Worm (Caenorhabditis elegans) whole organism, midembryonic: ENCODE data around the gene R09E10.13.

ENCODE experiments used
- T22C8.4 ChIP-seq: fragments of 200-800 bp; sonication (Bioruptor generic); IDR thresholded peaks from 2 replicates; pipeline ENCODE4 v1.3.6; 2022; ENCODE audit warnings: missing genetic modification characterization, missing compliant biosample characterization
- cog-1 ChIP-seq: sonication (generic microtip); optimal IDR thresholded peaks from 2 replicates; lab custom pipeline; 2016; ENCODE audit warnings: missing genetic modification characterization, missing compliant biosample characterization
- flt-1 ChIP-seq: fragments of 200-800 bp; sonication (Bioruptor generic); IDR thresholded peaks from 2 replicates; pipeline ENCODE4 v1.3.6; 2022; ENCODE audit warnings: missing genetic modification characterization, missing compliant biosample characterization
- klf-2 ChIP-seq: fragments of 200-800 bp; sonication (Bioruptor generic); conservative IDR thresholded peaks from 2 replicates; pipeline ENCODE4 v1.3.6; 2022; ENCODE audit warnings: missing genetic modification reagents, missing genetic modification characterization, missing compliant biosample characterization
- med-1 ChIP-seq: sonication (generic microtip); optimal IDR thresholded peaks from 2 replicates; lab custom pipeline; 2017; ENCODE audit warnings: missing genetic modification characterization, mild to moderate bottlenecking, missing compliant biosample characterization, antibody characterized with exemption, missing genetic modification reagents; ENCODE audit not compliant: insufficient read depth
- ref-1 ChIP-seq: fragments of 200-800 bp; sonication (Bioruptor generic); conservative IDR thresholded peaks from 2 replicates; pipeline ENCODE4 v1.3.6; 2022; ENCODE audit warnings: missing genetic modification reagents, missing genetic modification characterization, missing compliant biosample characterization
- tab-1 ChIP-seq: fragments of 200-800 bp; sonication (Bioruptor generic); IDR thresholded peaks from 2 replicates; pipeline ENCODE4 v1.3.6; 2022; ENCODE audit warnings: missing genetic modification characterization, missing compliant biosample characterization
- ztf-23 ChIP-seq: fragments of 200-800 bp; sonication (Bioruptor generic); IDR thresholded peaks from 2 replicates; pipeline ENCODE4 v1.3.6; 2022; ENCODE audit warnings: missing genetic modification reagents, missing genetic modification characterization, missing compliant biosample characterization
- ztf-29 ChIP-seq: fragments of 200-800 bp; sonication (Bioruptor generic); IDR thresholded peaks from 2 replicates; pipeline ENCODE4 v1.3.6; 2022; ENCODE audit warnings: missing genetic modification reagents, missing genetic modification characterization, missing compliant biosample characterization

Gene R09E10.13

DNA sequence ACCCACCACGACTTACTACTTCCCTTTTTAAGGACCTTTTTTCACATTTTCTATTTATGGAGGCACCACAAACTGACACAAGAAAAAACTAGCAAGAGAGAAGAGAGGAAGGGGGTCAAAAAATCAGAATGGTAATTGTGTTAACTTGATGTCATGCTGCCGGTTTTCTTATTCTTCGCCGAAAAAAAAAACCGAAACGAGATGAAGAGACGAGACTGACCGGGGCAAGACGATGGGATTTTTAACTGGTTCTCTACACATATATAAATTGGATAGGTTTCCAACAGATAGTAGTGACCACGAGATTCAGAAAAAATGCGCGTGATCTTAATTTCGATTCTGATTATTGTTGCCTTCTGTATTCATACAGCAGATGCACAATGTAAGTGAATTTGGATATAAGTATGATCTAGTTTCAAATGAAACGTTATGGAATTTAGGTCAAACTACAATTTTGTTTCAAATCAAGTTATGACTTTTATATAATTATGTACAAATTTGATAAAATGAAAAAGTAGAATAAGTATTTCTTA, 21.1 kb downstream of the R09E10.13 start, which contains the start of gene Y43C5A.3:
Gene Y43C5A.3 (plus strand): TSS at position 256 of the 533 bp plus-strand sequence.
- TF ChIP-seq ztf-29 (GFP tag; lab: Robert Waterston, UW): no peak
- no peak for TF ChIP-seq klf-2 (GFP tag; lab: Robert Waterston, UW)
- TF ChIP-seq cog-1: no peak
- no peak for TF ChIP-seq ztf-23 (GFP tag; lab: Robert Waterston, UW)
- no peak for TF ChIP-seq T22C8.4 (GFP tag; lab: Robert Waterston, UW)
- TF ChIP-seq tab-1 (GFP tag; lab: Robert Waterston, UW): no peak
- TF ChIP-seq ref-1 (GFP tag; lab: Robert Waterston, UW): no peak
- no peak for TF ChIP-seq flt-1
- TF ChIP-seq med-1 (GFP tag; lab: Kevin White, UChicago): no peak

- no peak for TF ChIP-seq cog-1
These were observed 21.6 kb downstream of the R09E10.13 start for ce11 chrIV:10273360-10273759.

ce11 chrIV:10269137-10269933, 25.6 kb downstream of the R09E10.13 start, which contains the start of the genes nspd-7 and Y43C5A.2:
nspd-7 (minus strand) TSS chrIV:10269187.
Y43C5A.2 (plus strand) TSS chrIV:10269883.
- TF ChIP-seq tab-1 (GFP tag; lab: Robert Waterston, UW) (no peak), ztf-29 (GFP tag; lab: Robert Waterston, UW) (no peak), T22C8.4 (GFP tag; lab: Robert Waterston, UW) (no peak), cog-1 (no peak), flt-1 (no peak), ztf-23 (GFP tag; lab: Robert Waterston, UW) (no peak), klf-2 (GFP tag; lab: Robert Waterston, UW) (no peak), ref-1 (GFP tag; lab: Robert Waterston, UW) (no peak), med-1 (GFP tag; lab: Kevin White, UChicago) (no peak)

DNA sequence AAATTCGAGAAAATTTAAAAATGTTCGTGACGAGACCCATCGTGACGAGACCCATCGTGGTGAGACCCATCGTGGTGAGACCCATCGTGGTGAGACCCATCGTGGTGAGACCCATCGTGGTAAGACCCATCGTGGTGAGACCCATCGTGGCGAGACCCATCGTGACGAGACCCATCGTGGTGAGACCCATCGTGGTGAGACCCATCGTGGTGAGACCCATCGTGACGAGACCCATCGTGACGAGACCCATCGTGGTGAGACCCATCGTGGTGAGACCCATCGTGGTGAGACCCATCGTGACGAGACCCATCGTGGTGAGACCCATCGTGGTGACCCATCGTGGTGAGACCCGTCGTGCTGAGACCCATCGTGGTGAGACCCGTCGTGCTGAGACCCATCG, 32.1 kb downstream of the R09E10.13 start:
- 0 out of 2 replicates have a peak, but pooled peaks have one; percentile 5 for TF ChIP-seq tab-1 (GFP tag; lab: Robert Waterston, UW)
- TF ChIP-seq klf-2 (GFP tag; lab: Robert Waterston, UW): 0 out of 2 replicates have a peak, but pooled peaks have one; percentile 25

ce11 chrIV:10261061-10261460, 33.9 kb downstream of the R09E10.13 start:
- TF ChIP-seq cog-1 (no peak), tab-1 (GFP tag; lab: Robert Waterston, UW) (no peak), T22C8.4 (GFP tag; lab: Robert Waterston, UW) (no peak), med-1 (GFP tag; lab: Kevin White, UChicago) (no peak), ref-1 (GFP tag; lab: Robert Waterston, UW) (no peak), ztf-23 (GFP tag; lab: Robert Waterston, UW) (no peak), flt-1 (no peak), klf-2 (GFP tag; lab: Robert Waterston, UW) (no peak), ztf-29 (GFP tag; lab: Robert Waterston, UW) (no peak)

DNA sequence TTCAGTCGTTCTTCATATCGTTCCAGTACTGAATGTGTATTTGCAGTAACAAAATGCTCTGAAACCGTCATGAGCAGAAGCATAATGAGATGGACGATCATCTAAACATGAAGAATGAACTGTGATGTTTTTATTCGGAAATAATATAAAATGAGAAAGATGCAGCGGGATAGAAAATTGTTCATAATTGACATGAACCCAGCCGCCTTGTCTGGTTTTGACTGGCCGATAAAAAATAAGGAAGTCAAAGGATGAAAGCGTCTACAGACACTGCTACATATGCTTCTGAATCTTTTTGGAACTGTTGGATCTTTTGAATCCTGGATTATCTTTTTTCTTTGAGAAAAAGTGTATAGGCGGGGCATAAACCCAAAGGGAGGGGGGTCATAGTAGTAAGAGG, 35.4 kb downstream of the R09E10.13 start, which contains the start of gene F01G10.9:
Gene F01G10.9 (minus strand): TSS at position 101 of the 400 bp plus-strand sequence.
- TF ChIP-seq tab-1 (GFP tag; lab: Robert Waterston, UW) (no peak), ztf-23 (GFP tag; lab: Robert Waterston, UW) (no peak), klf-2 (GFP tag; lab: Robert Waterston, UW) (no peak), ztf-29 (GFP tag; lab: Robert Waterston, UW) (no peak), T22C8.4 (GFP tag; lab: Robert Waterston, UW) (no peak), med-1 (GFP tag; lab: Kevin White, UChicago) (no peak), ref-1 (GFP tag; lab: Robert Waterston, UW) (no peak), flt-1 (no peak), cog-1 (no peak)

- TF ChIP-seq tab-1 (GFP tag; lab: Robert Waterston, UW): no peak
- no peak for TF ChIP-seq ztf-23 (GFP tag; lab: Robert Waterston, UW)
- TF ChIP-seq ref-1 (GFP tag; lab: Robert Waterston, UW): no peak
- TF ChIP-seq flt-1: no peak
These were observed 41.9 kb downstream of the R09E10.13 start for ce11 chrIV:10252886-10253639.

ce11 chrIV:10252350-10252792, 42.6 kb downstream of the R09E10.13 start:
- TF ChIP-seq tab-1 (GFP tag; lab: Robert Waterston, UW): no peak
- TF ChIP-seq cog-1: peak; percentile 36
- TF ChIP-seq flt-1: no peak
- no peak for TF ChIP-seq klf-2 (GFP tag; lab: Robert Waterston, UW)

DNA sequence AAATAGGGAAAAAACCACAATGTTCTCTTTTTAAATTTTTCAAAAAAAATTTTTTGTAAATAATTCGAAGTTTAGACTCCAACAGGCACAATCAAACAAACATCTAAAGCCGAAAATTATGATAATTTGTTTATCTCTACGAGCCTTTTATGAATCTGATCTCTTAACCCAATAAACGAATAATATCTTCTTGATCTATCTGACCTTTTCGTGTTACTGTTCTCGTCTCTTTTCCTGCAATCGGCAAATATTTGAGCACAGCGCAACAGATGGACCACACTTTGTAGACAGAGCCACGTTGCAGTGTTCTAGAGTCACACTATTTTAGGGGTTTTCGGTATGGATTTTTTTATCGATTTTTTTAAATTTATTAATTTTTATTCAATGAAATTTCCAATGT, 43.2 kb downstream of the R09E10.13 start:
- TF ChIP-seq T22C8.4 (GFP tag; lab: Robert Waterston, UW): peak; percentile 19; the same call in 1 of the 2 replicates
- TF ChIP-seq flt-1: no peak

- TF ChIP-seq T22C8.4 (GFP tag; lab: Robert Waterston, UW) (no peak), ztf-29 (GFP tag; lab: Robert Waterston, UW) (no peak), tab-1 (GFP tag; lab: Robert Waterston, UW) (no peak), ref-1 (GFP tag; lab: Robert Waterston, UW) (no peak), flt-1 (no peak)
These were observed 43.7 kb downstream of the R09E10.13 start for ce11 chrIV:10251261-10251660.
